Fruit fly (Drosophila melanogaster) whole organism, embryonic: Measurements from ENCODE around the gene Txl.
A peak's percentile ranks its signal among the peaks of the same experiment; 100 is the strongest.

Source experiments
- Ada2b ChIP-seq: fragments of 200-800 bp; sonication (Bioruptor generic); IDR thresholded peaks from 2 replicates; pipeline ENCODE4 v1.3.6; 2022; ENCODE audit warnings: missing biosample characterization, missing genetic modification characterization
- B-H2 ChIP-seq: fragments of 200-800 bp; sonication (Bioruptor generic); optimal IDR thresholded peaks from 2 replicates; lab custom pipeline; 2018; ENCODE audit warnings: missing biosample characterization, mild to moderate bottlenecking, missing genetic modification characterization
- CG10267 ChIP-seq: fragments of 200-800 bp; sonication (Bioruptor generic); optimal IDR thresholded peaks from 2 replicates; lab custom pipeline; 2018; ENCODE audit warnings: missing biosample characterization, mild to moderate bottlenecking, missing genetic modification characterization, moderate library complexity
- CG10462 ChIP-seq: fragments of 200-800 bp; sonication (Bioruptor generic); optimal IDR thresholded peaks from 2 replicates; lab custom pipeline; 2016; ENCODE audit warnings: missing biosample characterization, missing genetic modification characterization
- CG12299 ChIP-seq: fragments of 200-800 bp; sonication (Bioruptor generic); optimal IDR thresholded peaks from 2 replicates; lab custom pipeline; 2018; ENCODE audit warnings: missing biosample characterization, mild to moderate bottlenecking, missing genetic modification characterization
- CG13287 ChIP-seq: fragments of 200-800 bp; sonication (Bioruptor generic); IDR thresholded peaks from 2 replicates; pipeline ENCODE4 v1.3.6; 2022; ENCODE audit warnings: missing biosample characterization, missing genetic modification characterization; ENCODE audit not compliant: partially characterized antibody
- CG13894 ChIP-seq: fragments of 200-800 bp; sonication (Bioruptor generic); optimal IDR thresholded peaks from 3 replicates; lab custom pipeline; 2018; ENCODE audit warnings: missing biosample characterization, mild to moderate bottlenecking, missing genetic modification characterization, moderate library complexity
- CG14710 ChIP-seq: fragments of 200-800 bp; sonication (Bioruptor generic); optimal IDR thresholded peaks from 3 replicates; lab custom pipeline; 2019; ENCODE audit warnings: missing biosample characterization, mild to moderate bottlenecking, missing genetic modification characterization, moderate library complexity
- CG15011 ChIP-seq: fragments of 200-800 bp; sonication (Bioruptor generic); optimal IDR thresholded peaks from 3 replicates; lab custom pipeline; 2018; ENCODE audit warnings: missing biosample characterization, mild to moderate bottlenecking, missing genetic modification characterization
- CG15269 ChIP-seq: fragments of 200-800 bp; sonication (Bioruptor generic); optimal IDR thresholded peaks from 2 replicates; lab custom pipeline; 2018; ENCODE audit warnings: missing biosample characterization, mild to moderate bottlenecking, missing genetic modification characterization, moderate library complexity
- CG15479 ChIP-seq: fragments of 200-800 bp; sonication (Bioruptor generic); optimal IDR thresholded peaks from 3 replicates; lab custom pipeline; 2019; ENCODE audit warnings: missing biosample characterization, mild to moderate bottlenecking, missing genetic modification characterization, moderate library complexity
- CG15514 ChIP-seq: fragments of 200-800 bp; sonication (Bioruptor generic); optimal IDR thresholded peaks from 3 replicates; lab custom pipeline; 2017; ENCODE audit warnings: missing biosample characterization, missing genetic modification characterization, mild to moderate bottlenecking, moderate library complexity, missing genetic modification reagents
- CG1603 ChIP-seq: fragments of 200-800 bp; sonication (Bioruptor generic); optimal IDR thresholded peaks from 2 replicates; lab custom pipeline; 2019; ENCODE audit warnings: missing biosample characterization, mild to moderate bottlenecking, missing genetic modification characterization, moderate library complexity
- CG17186 ChIP-seq: fragments of 200-800 bp; sonication (Bioruptor generic); optimal IDR thresholded peaks from 3 replicates; lab custom pipeline; 2017; ENCODE audit warnings: missing biosample characterization, missing genetic modification reagents, missing genetic modification characterization
- CG17361 ChIP-seq: fragments of 200-800 bp; sonication (Bioruptor generic); IDR thresholded peaks from 3 replicates; pipeline ENCODE4 v1.3.6; 2022; ENCODE audit warnings: missing biosample characterization, missing genetic modification characterization
- CG17829 ChIP-seq: fragments of 200-800 bp; optimal IDR thresholded peaks from 2 replicates; lab custom pipeline; 2019; ENCODE audit warnings: missing biosample characterization, mild to moderate bottlenecking, missing genetic modification characterization, moderate library complexity
- CG2116 ChIP-seq: fragments of 200-800 bp; sonication (Bioruptor generic); optimal IDR thresholded peaks from 3 replicates; lab custom pipeline; 2018; ENCODE audit warnings: missing biosample characterization, mild to moderate bottlenecking, missing genetic modification characterization
- CG30403 ChIP-seq: fragments of 200-800 bp; sonication (Bioruptor generic); optimal IDR thresholded peaks from 3 replicates; lab custom pipeline; 2016; ENCODE audit warnings: missing biosample characterization, missing genetic modification characterization
- CG34422 ChIP-seq: fragments of 200-800 bp; sonication (Bioruptor generic); IDR thresholded peaks from 3 replicates; pipeline ENCODE4 v1.3.6; 2022; ENCODE audit warnings: missing biosample characterization, missing genetic modification characterization
- CG3838 ChIP-seq: fragments of 200-800 bp; sonication (Bioruptor generic); optimal IDR thresholded peaks from 3 replicates; lab custom pipeline; 2016; ENCODE audit warnings: missing biosample characterization, missing genetic modification characterization
- CG3847 ChIP-seq: fragments of 200-800 bp; sonication (Bioruptor generic); IDR thresholded peaks from 2 replicates; pipeline ENCODE4 v1.3.6; 2022; ENCODE audit warnings: missing biosample characterization, missing genetic modification characterization
- CG6765 ChIP-seq: fragments of 200-800 bp; sonication (Bioruptor generic); optimal IDR thresholded peaks from 3 replicates; lab custom pipeline; 2017; ENCODE audit warnings: missing biosample characterization, mild to moderate bottlenecking, missing genetic modification characterization
- CG9876 ChIP-seq: fragments of 200-800 bp; sonication (Bioruptor generic); optimal IDR thresholded peaks from 2 replicates; lab custom pipeline; 2016; ENCODE audit warnings: missing biosample characterization, missing genetic modification characterization
- CTCF ChIP-seq: fragments of 200-800 bp; sonication (Bioruptor generic); optimal IDR thresholded peaks from 2 replicates; lab custom pipeline; 2017; ENCODE audit warnings: missing biosample characterization, mild to moderate bottlenecking, missing genetic modification characterization, moderate library complexity
- CoRest ChIP-seq: fragments of 200-800 bp; sonication (Bioruptor generic); optimal IDR thresholded peaks from 3 replicates; lab custom pipeline; 2018; ENCODE audit warnings: missing biosample characterization, mild to moderate bottlenecking, missing genetic modification characterization, moderate library complexity
- CrebB ChIP-seq: fragments of 200-800 bp; sonication (Bioruptor generic); optimal IDR thresholded peaks from 3 replicates; lab custom pipeline; 2018; ENCODE audit warnings: missing biosample characterization, mild to moderate bottlenecking, missing genetic modification characterization
- Dll ChIP-seq: fragments of 200-800 bp; sonication (Bioruptor generic); IDR thresholded peaks from 4 replicates; pipeline ENCODE4 v1.3.6; 2022; ENCODE audit warnings: missing biosample characterization, missing genetic modification characterization; ENCODE audit not compliant: partially characterized antibody
- Ets97D ChIP-seq: fragments of 200-800 bp; sonication (Bioruptor generic); optimal IDR thresholded peaks from 3 replicates; lab custom pipeline; 2016; ENCODE audit warnings: missing biosample characterization, missing genetic modification characterization
- HHEX ChIP-seq: fragments of 200-800 bp; sonication (Bioruptor generic); optimal IDR thresholded peaks from 3 replicates; lab custom pipeline; 2017; ENCODE audit warnings: missing biosample characterization, mild to moderate bottlenecking, missing genetic modification characterization, missing genetic modification reagents
- HLH54F ChIP-seq: fragments of 200-800 bp; sonication (Bioruptor generic); optimal IDR thresholded peaks from 3 replicates; lab custom pipeline; 2016; ENCODE audit warnings: missing biosample characterization, missing genetic modification characterization
- MBD-R2 ChIP-seq: fragments of 200-800 bp; sonication (Bioruptor generic); IDR thresholded peaks from 2 replicates; pipeline ENCODE4 v1.3.6; 2022; ENCODE audit warnings: missing biosample characterization, missing genetic modification characterization
- MESR4 ChIP-seq: fragments of 200-800 bp; sonication (Bioruptor generic); optimal IDR thresholded peaks from 2 replicates; lab custom pipeline; 2018; ENCODE audit warnings: missing biosample characterization, mild to moderate bottlenecking, missing genetic modification characterization, moderate library complexity
- Mad ChIP-seq: fragments of 200-800 bp; sonication (Bioruptor generic); optimal IDR thresholded peaks from 2 replicates; lab custom pipeline; 2016; ENCODE audit warnings: missing biosample characterization, missing genetic modification characterization
- Sry-δ ChIP-seq: fragments of 200-800 bp; sonication (Bioruptor generic); optimal IDR thresholded peaks from 2 replicates; lab custom pipeline; 2016; ENCODE audit warnings: missing biosample characterization, missing genetic modification characterization
- Trl ChIP-seq, 3 experiments: fragments of >200 bp in 2 of 3; fragments of 200-800 bp in 1 of 3; sonication (Bioruptor generic) in 1 of 3; optimal IDR thresholded peaks; 2 replicates in 1 of 3; 3 replicates in 2 of 3; lab custom pipeline; 2016 to 2017; ENCODE audit warnings: missing biosample characterization in 1 of 3, missing genetic modification characterization in 1 of 3
- bbx ChIP-seq: fragments of 200-800 bp; sonication (Bioruptor generic); IDR thresholded peaks from 2 replicates; pipeline ENCODE4 v1.3.6; 2022; ENCODE audit warnings: missing biosample characterization, missing genetic modification characterization; ENCODE audit not compliant: partially characterized antibody
- esg ChIP-seq: fragments of 200-800 bp; sonication (Bioruptor generic); conservative IDR thresholded peaks from 2 replicates; pipeline ENCODE4 v1.3.6; 2022; ENCODE audit warnings: missing biosample characterization, missing genetic modification characterization
- ewg ChIP-seq: fragments of 200-800 bp; sonication (Bioruptor generic); optimal IDR thresholded peaks from 3 replicates; lab custom pipeline; 2017; ENCODE audit warnings: mild to moderate bottlenecking, missing biosample characterization, missing genetic modification reagents, missing genetic modification characterization
- grau ChIP-seq: fragments of 200-800 bp; optimal IDR thresholded peaks from 3 replicates; lab custom pipeline; 2019; ENCODE audit warnings: missing biosample characterization, mild to moderate bottlenecking, missing genetic modification characterization, moderate library complexity
- gsb ChIP-seq: fragments of 200-800 bp; sonication (Bioruptor generic); IDR thresholded peaks from 2 replicates; pipeline ENCODE4 v1.3.6; 2022; ENCODE audit warnings: missing biosample characterization, missing genetic modification characterization
- hbn ChIP-seq: fragments of 200-800 bp; sonication (Bioruptor generic); IDR thresholded peaks from 2 replicates; pipeline ENCODE4 v1.3.6; 2022; ENCODE audit warnings: missing biosample characterization, missing genetic modification characterization; ENCODE audit not compliant: partially characterized antibody
- kay ChIP-seq: fragments of 200-800 bp; sonication (Bioruptor generic); optimal IDR thresholded peaks from 2 replicates; lab custom pipeline; 2016; ENCODE audit warnings: missing biosample characterization, missing genetic modification characterization
- maf-S ChIP-seq: fragments of 200-800 bp; sonication (Bioruptor generic); optimal IDR thresholded peaks from 2 replicates; lab custom pipeline; 2016; ENCODE audit warnings: missing biosample characterization, missing genetic modification characterization
- nmo ChIP-seq: fragments of 200-800 bp; sonication (Bioruptor generic); optimal IDR thresholded peaks from 2 replicates; lab custom pipeline; 2018; ENCODE audit warnings: missing biosample characterization, mild to moderate bottlenecking, missing genetic modification characterization, moderate library complexity
- pho ChIP-seq: fragments of 200-800 bp; sonication (Bioruptor generic); optimal IDR thresholded peaks from 2 replicates; lab custom pipeline; 2016; ENCODE audit warnings: missing biosample characterization, missing genetic modification characterization
- pzg ChIP-seq: fragments of 200-800 bp; sonication (Bioruptor generic); optimal IDR thresholded peaks from 3 replicates; lab custom pipeline; 2018; ENCODE audit warnings: missing biosample characterization, mild to moderate bottlenecking, missing genetic modification characterization, moderate library complexity
- sima ChIP-seq: fragments of 200-800 bp; sonication (Bioruptor generic); optimal IDR thresholded peaks from 2 replicates; lab custom pipeline; 2016; ENCODE audit warnings: missing biosample characterization, missing genetic modification characterization
- ssp ChIP-seq: fragments of 200-800 bp; sonication (Bioruptor generic); IDR thresholded peaks from 2 replicates; pipeline ENCODE4 v1.3.6; 2022; ENCODE audit warnings: missing biosample characterization, missing genetic modification characterization
- stc ChIP-seq: fragments of 200-800 bp; sonication (Bioruptor generic); IDR thresholded peaks from 2 replicates; pipeline ENCODE4 v1.3.6; 2022; ENCODE audit warnings: missing biosample characterization, missing genetic modification characterization
- tna ChIP-seq: fragments of 200-800 bp; sonication (Bioruptor generic); IDR thresholded peaks from 2 replicates; pipeline ENCODE4 v1.3.6; 2022; ENCODE audit warnings: missing biosample characterization, missing genetic modification characterization; ENCODE audit not compliant: partially characterized antibody

The Txl gene

dm6 chr3L:5813016-5813415 lies 47.4 kb downstream of the Txl start, which contains the start of gene mad2 (continued):
- peak; percentile 45 for TF ChIP-seq B-H2 (GFP tag; lab: Kevin White, UChicago)
- TF ChIP-seq Ets97D (GFP tag; lab: Kevin White, UChicago), result peak; percentile 75
- peak; percentile 81 for TF ChIP-seq CG13287 (GFP tag; lab: Robert Waterston, UW)
- TF ChIP-seq CTCF (GFP tag; lab: Kevin White, UChicago), result peak; percentile 31
- peak; percentile 69 for TF ChIP-seq CoRest (tag; lab: Kevin White, UChicago)
- no peak for TF ChIP-seq CG17361 (GFP tag; lab: Robert Waterston, UW)
- 0 out of 3 replicates have a peak, but pooled peaks have one; percentile 40 for TF ChIP-seq CG34422
- no peak for TF ChIP-seq Ada2b (GFP tag; lab: Robert Waterston, UW)
- peak; percentile 79 for TF ChIP-seq nmo (GFP tag; lab: Kevin White, UChicago)
- peak; percentile 38 for TF ChIP-seq grau
- no peak for TF ChIP-seq CG6765 (GFP tag; lab: Kevin White, UChicago)
- no peak for TF ChIP-seq gsb (GFP tag; lab: Robert Waterston, UW)
- TF ChIP-seq CG13894 (tag; lab: Kevin White, UChicago), result peak; percentile 40
- TF ChIP-seq Mad (GFP tag; lab: Kevin White, UChicago), result peak; percentile 47
- TF ChIP-seq CG9876 (GFP tag; lab: Kevin White, UChicago), result peak; percentile 15
- TF ChIP-seq tna, result peak; percentile 53; the same call in 1 of the 2 replicates
- no peak for TF ChIP-seq stc (GFP tag; lab: Robert Waterston, UW)
- TF ChIP-seq CG3838, result no peak
- peak; percentile 60 for TF ChIP-seq CG17186 (GFP tag; lab: Kevin White, UChicago)
- peak; percentile 15 for TF ChIP-seq CG12299 (tag; lab: Kevin White, UChicago)
- TF ChIP-seq MBD-R2 (GFP tag; lab: Robert Waterston, UW), result peak; percentile 65
- TF ChIP-seq ewg (GFP tag; lab: Kevin White, UChicago), result peak; percentile 4
- peak; percentile 69 for TF ChIP-seq CG3847
- TF ChIP-seq CG15514, result peak; percentile 59
- no peak for TF ChIP-seq CG15011 (GFP tag; lab: Kevin White, UChicago)
- TF ChIP-seq HLH54F (GFP tag; lab: Kevin White, UChicago), result no peak
- peak; percentile 55; the same call in 1 of the 2 replicates for TF ChIP-seq hbn (GFP tag; lab: Robert Waterston, UW)
- peak in 1 of 2 experiments; percentile 9 for TF ChIP-seq Trl (optimal IDR thresholded peaks at IDR 0.05; lab: Kevin White, UChicago)
- no peak for TF ChIP-seq Trl (GFP tag; optimal IDR thresholded peaks at IDR 0.05; lab: Kevin White, UChicago)
- TF ChIP-seq bbx (GFP tag; lab: Robert Waterston, UW), result peak; percentile 59; the same call in 1 of the 2 replicates
- peak; percentile 17 for TF ChIP-seq CG10462 (GFP tag; lab: Kevin White, UChicago)
- TF ChIP-seq esg (GFP tag; lab: Robert Waterston, UW), result no peak
- TF ChIP-seq MESR4, result peak; percentile 39
- TF ChIP-seq CG1603, result peak; percentile 93
- TF ChIP-seq CG15479, result peak; percentile 85
- TF ChIP-seq CG14710 (tag; lab: Kevin White, UChicago), result peak; percentile 67
- no peak for TF ChIP-seq kay (GFP tag; lab: Kevin White, UChicago)
- peak; percentile 33 for TF ChIP-seq CrebB (tag; lab: Kevin White, UChicago)
- TF ChIP-seq pho (GFP tag; lab: Kevin White, UChicago), result peak; percentile 56
- TF ChIP-seq Dll (GFP tag; lab: Robert Waterston, UW), result peak; percentile 70
- peak; percentile 79 for TF ChIP-seq CG2116
- no peak for TF ChIP-seq HHEX (GFP tag; lab: Kevin White, UChicago)
- peak; percentile 98 for TF ChIP-seq pzg (GFP tag; lab: Kevin White, UChicago)
- peak; percentile 25 for TF ChIP-seq CG17829 (tag; lab: Kevin White, UChicago)
- peak; percentile 5 for TF ChIP-seq maf-S (GFP tag; lab: Kevin White, UChicago)
- TF ChIP-seq sima, result no peak
- peak; percentile 25 for TF ChIP-seq CG30403
- peak; percentile 94 for TF ChIP-seq Sry-δ (GFP tag; lab: Kevin White, UChicago)
- TF ChIP-seq ssp (GFP tag; lab: Robert Waterston, UW), result 0 out of 2 replicates have a peak, but pooled peaks have one; percentile 25
- TF ChIP-seq CG10267 (tag; lab: Kevin White, UChicago), result peak; percentile 58
- no peak for TF ChIP-seq CG15269 (tag; lab: Kevin White, UChicago)
